Worm (Caenorhabditis elegans) whole organism, young adult: Measurements from ENCODE around the gene ZC13.1.

ENCODE experiments used
- ama-1 ChIP-seq, 3 experiments: fragments of 150-350 bp in 1 of 3; sonication (generic microtip) in 2 of 3; optimal IDR thresholded peaks; 2 replicates each; lab custom pipeline; 2014 to 2018; ENCODE audit warnings: missing biosample characterization in 2 of 3, missing genetic modification characterization in 2 of 3, missing genetic modification reagents in 2 of 3
- egl-18 ChIP-seq: fragments of 200-800 bp; sonication (Bioruptor generic); IDR thresholded peaks from 2 replicates; pipeline ENCODE4 v1.3.6; 2022; ENCODE audit warnings: missing genetic modification reagents, missing genetic modification characterization, missing compliant biosample characterization
- lin-35 ChIP-seq, 3 experiments: fragments of 150-350 bp in 2 of 3; sonication (generic microtip) in 1 of 3; optimal IDR thresholded peaks; 2 replicates each; lab custom pipeline; 2014 to 2018; ENCODE audit warnings: missing biosample characterization in 3 of 3, missing genetic modification characterization in 3 of 3, missing genetic modification reagents in 3 of 3
- sea-2 ChIP-seq: fragments of 200-800 bp; sonication (Bioruptor generic); IDR thresholded peaks from 2 replicates; pipeline ENCODE4 v1.3.6; 2022; ENCODE audit warnings: missing genetic modification characterization, missing compliant biosample characterization
- snpc-4 ChIP-seq, 5 experiments: fragments of 150-350 bp in 1 of 5; sonication (generic microtip) in 4 of 5; optimal IDR thresholded peaks; 2 replicates each; lab custom pipeline; 2014 to 2018; ENCODE audit warnings: missing genetic modification characterization in 5 of 5, missing biosample characterization in 3 of 5, antibody characterized with exemption in 2 of 5, mild to moderate bottlenecking in 2 of 5, missing compliant biosample characterization in 2 of 5, missing genotype in 2 of 5, moderate library complexity in 2 of 5, missing genetic modification reagents in 1 of 5
- tlf-1 ChIP-seq: fragments of 200-800 bp; sonication (Bioruptor generic); optimal IDR thresholded peaks from 2 replicates; lab custom pipeline; 2018; ENCODE audit warnings: mild to moderate bottlenecking, missing genetic modification characterization, missing compliant biosample characterization
- unc-130 ChIP-seq: sonication (generic microtip); optimal IDR thresholded peaks from 2 replicates; lab custom pipeline; 2016; ENCODE audit warnings: missing genetic modification reagents, missing genetic modification characterization, missing compliant biosample characterization
- unc-62 ChIP-seq: fragments of 150-350 bp; optimal IDR thresholded peaks from 2 replicates; lab custom pipeline; 2014; ENCODE audit warnings: missing biosample characterization, missing genetic modification reagents, missing genetic modification characterization

- TF ChIP-seq tlf-1 = no peak
- TF ChIP-seq unc-62 (GFP tag; lab: Kevin White, UChicago) = no peak
- TF ChIP-seq lin-35 (GFP tag; optimal IDR thresholded peaks at IDR 0.05; lab: Kevin White, UChicago) = no peak
- no peak for TF ChIP-seq unc-130 (GFP tag; lab: Kevin White, UChicago)
- TF ChIP-seq ama-1 (optimal IDR thresholded peaks at IDR 0.05; lab: Kevin White, UChicago) = no peak
- TF ChIP-seq ama-1 (GFP tag; optimal IDR thresholded peaks at IDR 0.05; lab: Kevin White, UChicago) = no peak
- TF ChIP-seq snpc-4 (GFP tag; optimal IDR thresholded peaks at IDR 0.05; lab: Kevin White, UChicago) = no peak
- no peak for TF ChIP-seq snpc-4 (tag; optimal IDR thresholded peaks at IDR 0.05; lab: Kevin White, UChicago)
- TF ChIP-seq egl-18 (GFP tag; lab: Robert Waterston, UW) = no peak
- TF ChIP-seq sea-2 (GFP tag; lab: Robert Waterston, UW) = no peak
Observed at ce11 chrX:876935-877334, at the start of gene ZC13.1.
